Worm (Caenorhabditis elegans) whole organism, L2 larva: ENCODE results near the gene Y11D7A.5.

Experiments used
- aly-2 ChIP-seq: fragments of 150-350 bp; optimal IDR thresholded peaks from 2 replicates; lab custom pipeline; 2014; ENCODE audit warnings: missing biosample characterization, missing genetic modification characterization
- dmd-4 ChIP-seq: sonication (generic microtip); optimal IDR thresholded peaks from 2 replicates; lab custom pipeline; 2017; ENCODE audit warnings: missing biosample characterization, missing genetic modification characterization
- elt-3 ChIP-seq: sonication (generic microtip); optimal IDR thresholded peaks from 2 replicates; lab custom pipeline; 2017; ENCODE audit warnings: missing biosample characterization, missing genetic modification characterization
- fos-1 ChIP-seq: fragments of 150-350 bp; optimal IDR thresholded peaks from 2 replicates; lab custom pipeline; 2014; ENCODE audit warnings: missing biosample characterization, missing genetic modification characterization
- lin-13 ChIP-seq: fragments of 150-350 bp; optimal IDR thresholded peaks from 2 replicates; lab custom pipeline; 2014; ENCODE audit warnings: missing biosample characterization, missing genetic modification reagents, missing genetic modification characterization
- lsy-2 ChIP-seq, 2 experiments: fragments of 150-350 bp in 1 of 2; sonication (generic microtip) in 1 of 2; optimal IDR thresholded peaks; 2 replicates each; lab custom pipeline; 2014 to 2017; ENCODE audit warnings: missing biosample characterization in 2 of 2, missing genetic modification characterization in 2 of 2
- nhr-21 ChIP-seq: fragments of 150-350 bp; optimal IDR thresholded peaks from 2 replicates; lab custom pipeline; 2014; ENCODE audit warnings: missing biosample characterization, missing genetic modification characterization
- nhr-6 ChIP-seq: fragments of 150-350 bp; optimal IDR thresholded peaks from 2 replicates; lab custom pipeline; 2014; ENCODE audit warnings: missing biosample characterization, missing genetic modification characterization
- snpc-4 ChIP-seq: fragments of 150-350 bp; optimal IDR thresholded peaks from 2 replicates; lab custom pipeline; 2014; ENCODE audit warnings: missing biosample characterization, missing genetic modification characterization
- unc-39 ChIP-seq: fragments of 150-350 bp; optimal IDR thresholded peaks from 2 replicates; lab custom pipeline; 2014; ENCODE audit warnings: missing biosample characterization, missing genetic modification characterization
- unc-55 ChIP-seq: fragments of 150-350 bp; sonication (generic microtip); optimal IDR thresholded peaks from 3 replicates; lab custom pipeline; 2014; ENCODE audit warnings: missing biosample characterization, missing genetic modification reagents, missing genetic modification characterization
- ztf-4 ChIP-seq: fragments of 150-350 bp; optimal IDR thresholded peaks from 2 replicates; lab custom pipeline; 2014; ENCODE audit warnings: missing biosample characterization, missing genetic modification characterization

ce11 chrIV:9243670-9244069 lies 1.7 kb downstream of the Y11D7A.5 start, which contains the start of gene rab-28:
- TF ChIP-seq snpc-4 (tag; lab: Kevin White, UChicago) (no peak), dmd-4 (tag; lab: Kevin White, UChicago) (no peak), nhr-21 (tag; lab: Kevin White, UChicago) (no peak), unc-55 (GFP tag; lab: Kevin White, UChicago) (no peak), elt-3 (tag; lab: Kevin White, UChicago) (no peak), lsy-2 (tag; optimal IDR thresholded peaks at IDR 0.05; lab: Kevin White, UChicago) (no peak), ztf-4 (tag; lab: Kevin White, UChicago) (no peak), unc-39 (tag; lab: Kevin White, UChicago) (no peak), nhr-6 (tag; lab: Kevin White, UChicago) (no peak), lin-13 (no peak), fos-1 (no peak), aly-2 (no peak)
